Worm (Caenorhabditis elegans): Measurements from ENCODE around the gene Y48B6A.10.

- TF ChIP-seq nhr-77 (tag; optimal IDR thresholded peaks at IDR 0.05) (no peak), unc-62 (GFP tag; optimal IDR thresholded peaks at IDR 0.05 in 1 of 2) (no peak), unc-62 (tag; optimal IDR thresholded peaks at IDR 0.05) (no peak), fkh-10 (GFP tag; optimal IDR thresholded peaks at IDR 0.05) (no peak), snpc-4 (tag; optimal IDR thresholded peaks at IDR 0.05) (no peak), nhr-11 (tag; optimal IDR thresholded peaks at IDR 0.05) (no peak), T20F7.1 (GFP tag; optimal IDR thresholded peaks at IDR 0.05) (no peak), mdl-1 (tag; optimal IDR thresholded peaks at IDR 0.05) (no peak)
Observed at ce11 chrII:14257943-14258342, 43.7 kb downstream of the Y48B6A.10 start.
